Worm (Caenorhabditis elegans) whole organism, early embryonic: ENCODE measurements around the gene C18A3.11.

Source experiments
- F13C5.2 ChIP-seq: sonication (generic microtip); optimal IDR thresholded peaks from 2 replicates; lab custom pipeline; 2017; ENCODE audit warnings: mild to moderate bottlenecking, missing genetic modification characterization, inconsistent platforms, missing compliant biosample characterization
- aly-1 ChIP-seq: sonication (generic microtip); optimal IDR thresholded peaks from 2 replicates; lab custom pipeline; 2016; ENCODE audit warnings: missing genetic modification characterization, missing compliant biosample characterization
- ama-1 ChIP-seq: fragments of 150-350 bp; optimal IDR thresholded peaks from 2 replicates; lab custom pipeline; 2014
- ets-7 ChIP-seq: sonication (generic microtip); optimal IDR thresholded peaks from 2 replicates; lab custom pipeline; 2016; ENCODE audit warnings: missing genotype, missing genetic modification characterization, missing compliant biosample characterization
- flt-1 ChIP-seq: fragments of 200-800 bp; sonication (Bioruptor generic); IDR thresholded peaks from 2 replicates; pipeline ENCODE4 v1.3.6; 2022; ENCODE audit warnings: missing genetic modification characterization, missing compliant biosample characterization
- hmbx-1 ChIP-seq: sonication (generic microtip); optimal IDR thresholded peaks from 2 replicates; lab custom pipeline; 2016; ENCODE audit warnings: mild to moderate bottlenecking, missing genetic modification characterization, missing compliant biosample characterization
- pes-1 ChIP-seq: fragments of 200-800 bp; sonication (Bioruptor generic); IDR thresholded peaks from 2 replicates; pipeline ENCODE4 v1.3.6; 2022; ENCODE audit warnings: missing genetic modification reagents, missing genetic modification characterization, missing compliant biosample characterization
- scrt-1 ChIP-seq: fragments of 200-800 bp; sonication (Bioruptor generic); IDR thresholded peaks from 2 replicates; pipeline ENCODE4 v1.3.6; 2022; ENCODE audit warnings: missing genetic modification characterization, missing compliant biosample characterization
- sea-1 ChIP-seq: fragments of 200-800 bp; sonication (Bioruptor generic); conservative IDR thresholded peaks from 2 replicates; pipeline ENCODE4 v1.3.6; 2022; ENCODE audit warnings: missing genetic modification characterization, missing compliant biosample characterization
- tbx-11 ChIP-seq: fragments of 200-800 bp; sonication (Bioruptor generic); IDR thresholded peaks from 2 replicates; pipeline ENCODE4 v1.3.6; 2022; ENCODE audit warnings: missing genetic modification characterization, missing compliant biosample characterization
- tra-4 ChIP-seq: sonication (generic microtip); optimal IDR thresholded peaks from 2 replicates; lab custom pipeline; 2017; ENCODE audit warnings: missing genetic modification characterization, missing compliant biosample characterization

DNA sequence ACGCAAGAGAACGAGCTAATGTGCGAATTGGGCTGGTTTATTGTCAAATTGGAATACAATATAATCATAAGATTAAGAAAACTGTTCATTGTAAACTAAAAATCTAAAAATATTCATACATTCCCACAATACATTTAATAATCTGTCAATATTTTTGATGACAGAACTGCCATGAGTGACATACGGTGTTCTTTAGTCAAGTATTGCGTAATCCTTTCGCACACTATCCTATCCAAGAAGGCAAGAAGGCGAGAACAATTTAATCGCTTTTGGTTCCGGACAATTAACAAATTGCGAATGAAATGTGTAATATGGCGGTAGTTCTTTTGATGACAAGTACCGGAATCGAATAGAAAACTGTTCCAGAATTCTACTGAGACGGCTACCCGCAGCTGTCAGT, 4.0 kb downstream of the C18A3.11 start:
- TF ChIP-seq pes-1 (GFP tag; lab: Robert Waterston, UW), result no peak
- TF ChIP-seq aly-1 (tag; lab: Kevin White, UChicago), result no peak
- TF ChIP-seq ama-1 (lab: Kevin White, UChicago), result no peak
- no peak for TF ChIP-seq ets-7 (tag; lab: Kevin White, UChicago)
- TF ChIP-seq scrt-1 (GFP tag; lab: Robert Waterston, UW), result no peak
- no peak for TF ChIP-seq flt-1 (GFP tag; lab: Robert Waterston, UW)
- no peak for TF ChIP-seq tra-4
- no peak for TF ChIP-seq F13C5.2
- no peak for TF ChIP-seq sea-1 (GFP tag; lab: Robert Waterston, UW)
- no peak for TF ChIP-seq tbx-11 (GFP tag; lab: Robert Waterston, UW)
- no peak for TF ChIP-seq hmbx-1 (tag; lab: Kevin White, UChicago)
